Fruit fly (Drosophila melanogaster) whole organism, prepupa: Measurements from ENCODE around the gene ND-20.

Experiments used
- CG10631 ChIP-seq: fragments of 200-800 bp; sonication (Bioruptor generic); optimal IDR thresholded peaks from 2 replicates; lab custom pipeline; 2016; ENCODE audit warnings: missing biosample characterization, missing genetic modification characterization
- CG10669 ChIP-seq: fragments of 200-800 bp; sonication (Bioruptor generic); optimal IDR thresholded peaks from 3 replicates; lab custom pipeline; 2018; ENCODE audit warnings: missing biosample characterization, mild to moderate bottlenecking, missing genetic modification characterization, moderate library complexity
- CG1621 ChIP-seq: fragments of 200-800 bp; sonication (Bioruptor generic); optimal IDR thresholded peaks from 3 replicates; lab custom pipeline; 2018; ENCODE audit warnings: missing biosample characterization, mild to moderate bottlenecking, missing genetic modification characterization
- CG16779 ChIP-seq: fragments of 200-800 bp; sonication (Bioruptor generic); optimal IDR thresholded peaks from 3 replicates; lab custom pipeline; 2017; ENCODE audit warnings: missing biosample characterization, mild to moderate bottlenecking, missing genetic modification characterization
- CG3032 ChIP-seq: fragments of 200-800 bp; optimal IDR thresholded peaks from 2 replicates; lab custom pipeline; 2019; ENCODE audit warnings: missing biosample characterization, mild to moderate bottlenecking, missing genetic modification characterization, moderate library complexity
- CG31627 ChIP-seq: fragments of 200-800 bp; sonication (Bioruptor generic); optimal IDR thresholded peaks from 3 replicates; lab custom pipeline; 2016; ENCODE audit warnings: missing biosample characterization, missing genetic modification characterization
- CG32006 ChIP-seq: fragments of 200-800 bp; sonication (Bioruptor generic); optimal IDR thresholded peaks from 3 replicates; lab custom pipeline; 2017; ENCODE audit warnings: missing biosample characterization, mild to moderate bottlenecking, missing genetic modification characterization
- CG4318 ChIP-seq: fragments of 200-800 bp; sonication (Bioruptor generic); optimal IDR thresholded peaks from 3 replicates; lab custom pipeline; 2017; ENCODE audit warnings: missing biosample characterization, mild to moderate bottlenecking, missing genetic modification characterization
- CG6276 ChIP-seq: fragments of 200-800 bp; sonication (Bioruptor generic); optimal IDR thresholded peaks from 2 replicates; lab custom pipeline; 2017; ENCODE audit warnings: missing biosample characterization, mild to moderate bottlenecking, missing genetic modification characterization
- CG6792 ChIP-seq: fragments of 200-800 bp; sonication (Bioruptor generic); optimal IDR thresholded peaks from 3 replicates; lab custom pipeline; 2016; ENCODE audit warnings: missing biosample characterization, missing genetic modification characterization
- CG6808 ChIP-seq: fragments of 200-800 bp; sonication (Bioruptor generic); optimal IDR thresholded peaks from 3 replicates; lab custom pipeline; 2017; ENCODE audit warnings: missing biosample characterization, missing genetic modification characterization, mild to moderate bottlenecking, moderate library complexity, missing genetic modification reagents
- CG7368 ChIP-seq: fragments of 200-800 bp; sonication (Bioruptor generic); optimal IDR thresholded peaks from 3 replicates; lab custom pipeline; 2016; ENCODE audit warnings: missing biosample characterization, missing genetic modification characterization
- CG8119 ChIP-seq: fragments of 200-800 bp; sonication (Bioruptor generic); IDR thresholded peaks from 3 replicates; pipeline ENCODE4 v1.3.6; 2022; ENCODE audit warnings: missing biosample characterization, missing genetic modification characterization
- Eip78C ChIP-seq: fragments of 200-800 bp; sonication (Bioruptor generic); peaks from one replicate; lab custom pipeline; 2016; ENCODE audit warnings: missing biosample characterization, missing genetic modification characterization
- Eip93F ChIP-seq: fragments of 200-800 bp; sonication (Bioruptor generic); optimal IDR thresholded peaks from 2 replicates; lab custom pipeline; 2016; ENCODE audit warnings: missing biosample characterization, mild to moderate bottlenecking, missing genetic modification characterization
- Ets21C ChIP-seq: fragments of 200-800 bp; sonication (Bioruptor generic); optimal IDR thresholded peaks from 3 replicates; lab custom pipeline; 2016; ENCODE audit warnings: missing biosample characterization, missing genetic modification characterization
- Ets96B ChIP-seq: fragments of 200-800 bp; optimal IDR thresholded peaks from 2 replicates; lab custom pipeline; 2019; ENCODE audit warnings: missing biosample characterization, mild to moderate bottlenecking, missing genetic modification characterization, moderate library complexity
- Gug ChIP-seq: fragments of 200-800 bp; sonication (Bioruptor generic); IDR thresholded peaks from 2 replicates; pipeline ENCODE4 v1.3.6; 2022; ENCODE audit warnings: missing biosample characterization, missing genetic modification characterization
- Hr38 ChIP-seq: sonication (Bioruptor generic); optimal IDR thresholded peaks from 2 replicates; lab custom pipeline; 2016; ENCODE audit warnings: missing biosample characterization, missing genetic modification characterization
- Hr39 ChIP-seq: fragments of 200-800 bp; sonication (Bioruptor generic); optimal IDR thresholded peaks from 2 replicates; lab custom pipeline; 2016; ENCODE audit warnings: missing biosample characterization, missing genetic modification characterization
- Hr4 ChIP-seq: fragments of 200-800 bp; sonication (Bioruptor generic); optimal IDR thresholded peaks from 3 replicates; lab custom pipeline; 2016; ENCODE audit warnings: missing biosample characterization, missing genetic modification characterization
- Met ChIP-seq: fragments of 200-800 bp; sonication (Bioruptor generic); optimal IDR thresholded peaks from 3 replicates; lab custom pipeline; 2016; ENCODE audit warnings: missing biosample characterization, missing genetic modification characterization
- OdsH ChIP-seq: fragments of 200-800 bp; sonication (Bioruptor generic); optimal IDR thresholded peaks from 3 replicates; lab custom pipeline; 2016; ENCODE audit warnings: missing biosample characterization, missing genetic modification characterization
- Sox14 ChIP-seq: fragments of 200-800 bp; sonication (Bioruptor generic); optimal IDR thresholded peaks from 3 replicates; lab custom pipeline; 2016; ENCODE audit warnings: missing biosample characterization, missing genetic modification characterization
- Sox15 ChIP-seq: fragments of 200-800 bp; sonication (Bioruptor generic); optimal IDR thresholded peaks from 3 replicates; lab custom pipeline; 2016; ENCODE audit warnings: missing biosample characterization, missing genetic modification characterization
- achi ChIP-seq: fragments of 200-800 bp; sonication (Bioruptor generic); optimal IDR thresholded peaks from 3 replicates; lab custom pipeline; 2016; ENCODE audit warnings: missing biosample characterization, missing genetic modification characterization
- acj6 ChIP-seq: fragments of 200-800 bp; sonication (Bioruptor generic); optimal IDR thresholded peaks from 3 replicates; lab custom pipeline; 2016; ENCODE audit warnings: missing biosample characterization, missing genetic modification characterization
- cyc ChIP-seq: fragments of 200-800 bp; sonication (Bioruptor generic); optimal IDR thresholded peaks from 3 replicates; lab custom pipeline; 2016; ENCODE audit warnings: missing biosample characterization, missing genetic modification characterization
- dac ChIP-seq: fragments of 200-800 bp; sonication (Bioruptor generic); optimal IDR thresholded peaks from 2 replicates; lab custom pipeline; 2017; ENCODE audit warnings: missing biosample characterization, mild to moderate bottlenecking, missing genetic modification characterization
- esn ChIP-seq: fragments of 200-800 bp; sonication (Bioruptor generic); optimal IDR thresholded peaks from 2 replicates; lab custom pipeline; 2016; ENCODE audit warnings: missing biosample characterization, mild to moderate bottlenecking, missing genetic modification characterization, moderate library complexity
- lz ChIP-seq: fragments of 200-800 bp; sonication (Bioruptor generic); optimal IDR thresholded peaks from 3 replicates; lab custom pipeline; 2016; ENCODE audit warnings: missing biosample characterization, missing genetic modification characterization
- net ChIP-seq: fragments of 200-800 bp; sonication (Bioruptor generic); optimal IDR thresholded peaks from 3 replicates; lab custom pipeline; 2016; ENCODE audit warnings: missing biosample characterization, missing genetic modification characterization
- pdm3 ChIP-seq: fragments of 200-800 bp; sonication (Bioruptor generic); optimal IDR thresholded peaks from 3 replicates; lab custom pipeline; 2016; ENCODE audit warnings: missing biosample characterization, missing genetic modification characterization
- salr ChIP-seq, 2 experiments: fragments of 200-800 bp; sonication (Bioruptor generic); optimal IDR thresholded peaks; 3 replicates each; lab custom pipeline; 2016 to 2018; ENCODE audit warnings: missing biosample characterization in 2 of 2, missing genetic modification characterization in 2 of 2, mild to moderate bottlenecking in 1 of 2
- spab ChIP-seq: fragments of 200-800 bp; sonication (Bioruptor generic); optimal IDR thresholded peaks from 2 replicates; lab custom pipeline; 2017; ENCODE audit warnings: missing biosample characterization, mild to moderate bottlenecking, missing genetic modification characterization, missing genetic modification reagents
- svp ChIP-seq: fragments of 200-800 bp; sonication (Bioruptor generic); peaks from one replicate; lab custom pipeline; 2016; ENCODE audit warnings: missing biosample characterization, missing genetic modification characterization
- topi ChIP-seq: fragments of 200-800 bp; sonication (Bioruptor generic); optimal IDR thresholded peaks from 3 replicates; lab custom pipeline; 2016; ENCODE audit warnings: missing biosample characterization, missing genetic modification characterization
- vri ChIP-seq: fragments of 200-800 bp; sonication (Bioruptor generic); optimal IDR thresholded peaks from 3 replicates; lab custom pipeline; 2016; ENCODE audit warnings: missing biosample characterization, mild to moderate bottlenecking, missing genetic modification characterization

Gene ND-20

dm6 chrX:15986654-15987053, at the start of gene ND-20:
TSS of gene ND-20 (minus strand) at chrX:15986808.
- TF ChIP-seq CG7368 (GFP tag; lab: Kevin White, UChicago) (no peak), CG1621 (no peak), CG32006 (no peak), Hr39 (GFP tag; lab: Kevin White, UChicago) (peak; percentile 39), esn (GFP tag; lab: Kevin White, UChicago) (peak; percentile 2), dac (GFP tag; lab: Kevin White, UChicago) (no peak), Sox15 (GFP tag; lab: Kevin White, UChicago) (no peak), spab (no peak), Eip78C (GFP tag; lab: Kevin White, UChicago) (peak; percentile 24), pdm3 (no peak), CG10631 (GFP tag; lab: Kevin White, UChicago) (no peak), salr (GFP tag; optimal IDR thresholded peaks at IDR 0.05; lab: Kevin White, UChicago) (no peak), acj6 (GFP tag; lab: Kevin White, UChicago) (no peak), OdsH (GFP tag; lab: Kevin White, UChicago) (no peak), Gug (GFP tag; lab: Robert Waterston, UW) (no peak), svp (GFP tag; lab: Kevin White, UChicago) (peak; percentile 83), cyc (peak; percentile 11), achi (no peak), Sox14 (GFP tag; lab: Kevin White, UChicago) (no peak), CG16779 (tag; lab: Kevin White, UChicago) (no peak), CG6808 (GFP tag; lab: Kevin White, UChicago) (no peak), CG4318 (no peak), CG31627 (GFP tag; lab: Kevin White, UChicago) (peak; percentile 10), CG8119 (GFP tag; lab: Robert Waterston, UW) (no peak), CG10669 (GFP tag; lab: Kevin White, UChicago) (no peak), Ets21C (GFP tag; lab: Kevin White, UChicago) (peak; percentile 8), Ets96B (tag; lab: Kevin White, UChicago) (no peak), CG3032 (tag; lab: Kevin White, UChicago) (peak; percentile 36), Hr38 (no peak), lz (GFP tag; lab: Kevin White, UChicago) (peak; percentile 11)

DNA sequence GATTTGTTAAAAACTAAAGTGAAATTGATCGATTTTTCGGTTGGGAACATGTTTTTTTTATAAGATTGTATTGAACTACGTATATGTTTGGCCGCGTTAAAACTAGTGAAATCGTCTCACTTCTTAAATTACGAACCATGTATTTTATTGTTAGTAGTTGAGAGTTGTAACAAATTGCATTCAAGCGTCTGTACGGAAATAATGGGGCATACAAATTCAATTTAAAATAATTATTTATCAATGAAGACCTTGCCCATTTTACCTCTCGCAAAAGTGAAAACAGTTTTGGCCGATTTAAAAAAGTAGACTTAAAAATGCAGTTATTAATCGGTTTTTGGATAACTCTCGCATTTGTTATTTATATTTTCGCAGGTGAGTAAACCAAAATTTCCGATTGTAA, 22.2 kb upstream of the ND-20 start, which contains the start of gene Muc14A:
Muc14A (plus strand) TSS at position 301 of the 400 bp plus-strand sequence.
- TF ChIP-seq CG6792 (GFP tag; lab: Kevin White, UChicago) (no peak), pdm3 (no peak), CG6808 (GFP tag; lab: Kevin White, UChicago) (no peak), CG6276 (GFP tag; lab: Kevin White, UChicago) (no peak), Hr4 (GFP tag; lab: Kevin White, UChicago) (no peak), Eip93F (GFP tag; lab: Kevin White, UChicago) (no peak), Ets96B (tag; lab: Kevin White, UChicago) (no peak), net (GFP tag; lab: Kevin White, UChicago) (no peak), vri (GFP tag; lab: Kevin White, UChicago) (no peak), OdsH (GFP tag; lab: Kevin White, UChicago) (no peak), CG31627 (GFP tag; lab: Kevin White, UChicago) (no peak)
- TF ChIP-seq, all 60 proteins: peak for 0

- peak; percentile 47 for TF ChIP-seq svp (GFP tag; lab: Kevin White, UChicago)
- TF ChIP-seq Sox14 (GFP tag; lab: Kevin White, UChicago), result peak; percentile 10
- peak; percentile 6 for TF ChIP-seq topi (GFP tag; lab: Kevin White, UChicago)
- TF ChIP-seq Gug (GFP tag; lab: Robert Waterston, UW), result no peak
- TF ChIP-seq Eip78C (GFP tag; lab: Kevin White, UChicago), result peak; percentile 76
- TF ChIP-seq CG32006, result no peak
- peak; percentile 8 for TF ChIP-seq lz (GFP tag; lab: Kevin White, UChicago)
- no peak for TF ChIP-seq CG1621
- TF ChIP-seq cyc, result no peak
- no peak for TF ChIP-seq Met
- peak; percentile 12 for TF ChIP-seq esn (GFP tag; lab: Kevin White, UChicago)
- TF ChIP-seq, all 60 proteins: peak for 6
These were observed 19.1 kb upstream of the ND-20 start, which contains the start of the genes vap and CG12698 for dm6 chrX:16005551-16006197. TSS of gene vap (minus strand) at chrX:16005812. TSS of gene CG12698 (plus strand) at chrX:16006147.
